Fruit fly (Drosophila melanogaster) whole organism, embryonic: ENCODE results near the gene Or67d.

Source experiments
- CG11504 ChIP-seq: fragments of 200-800 bp; sonication (Bioruptor generic); optimal IDR thresholded peaks from 3 replicates; lab custom pipeline; 2019; ENCODE audit warnings: missing biosample characterization, mild to moderate bottlenecking, missing genetic modification characterization, moderate library complexity
- CG13624 ChIP-seq: fragments of 200-800 bp; sonication (Bioruptor generic); optimal IDR thresholded peaks from 2 replicates; lab custom pipeline; 2016; ENCODE audit warnings: missing biosample characterization, missing genetic modification characterization
- CG14050 ChIP-seq: fragments of 200-800 bp; sonication (Bioruptor generic); IDR thresholded peaks from 3 replicates; pipeline ENCODE4 v1.3.6; 2022; ENCODE audit warnings: missing biosample characterization, missing genetic modification characterization
- CG14667 ChIP-seq: fragments of 200-800 bp; sonication (Bioruptor generic); IDR thresholded peaks from 2 replicates; pipeline ENCODE4 v1.3.6; 2022; ENCODE audit warnings: missing biosample characterization, missing genetic modification characterization
- CG15479 ChIP-seq: fragments of 200-800 bp; sonication (Bioruptor generic); optimal IDR thresholded peaks from 3 replicates; lab custom pipeline; 2019; ENCODE audit warnings: missing biosample characterization, mild to moderate bottlenecking, missing genetic modification characterization, moderate library complexity
- CG15696 ChIP-seq: fragments of 200-800 bp; sonication (Bioruptor generic); optimal IDR thresholded peaks from 2 replicates; lab custom pipeline; 2019; ENCODE audit warnings: missing biosample characterization, mild to moderate bottlenecking, missing genetic modification characterization, moderate library complexity
- CG17829 ChIP-seq: fragments of 200-800 bp; optimal IDR thresholded peaks from 2 replicates; lab custom pipeline; 2019; ENCODE audit warnings: missing biosample characterization, mild to moderate bottlenecking, missing genetic modification characterization, moderate library complexity
- CG18262 ChIP-seq: fragments of 200-800 bp; optimal IDR thresholded peaks from 3 replicates; lab custom pipeline; 2019; ENCODE audit warnings: missing biosample characterization, mild to moderate bottlenecking, missing genetic modification characterization, moderate library complexity
- CG2712 ChIP-seq: fragments of 200-800 bp; optimal IDR thresholded peaks from 3 replicates; lab custom pipeline; 2019; ENCODE audit warnings: missing biosample characterization, mild to moderate bottlenecking, missing genetic modification characterization, moderate library complexity
- CG3407 ChIP-seq: fragments of 200-800 bp; sonication (Bioruptor generic); optimal IDR thresholded peaks from 2 replicates; lab custom pipeline; 2018; ENCODE audit warnings: missing biosample characterization, mild to moderate bottlenecking, missing genetic modification characterization
- CG34224 ChIP-seq: fragments of 200-800 bp; sonication (Bioruptor generic); IDR thresholded peaks from 3 replicates; pipeline ENCODE4 v1.3.6; 2022; ENCODE audit warnings: missing biosample characterization, missing genetic modification characterization; ENCODE audit not compliant: partially characterized antibody
- CG4282 ChIP-seq: fragments of 200-800 bp; sonication (Bioruptor generic); optimal IDR thresholded peaks from 2 replicates; lab custom pipeline; 2016; ENCODE audit warnings: missing biosample characterization, missing genetic modification characterization
- CG4707 ChIP-seq: fragments of 200-800 bp; sonication (Bioruptor generic); optimal IDR thresholded peaks from 2 replicates; lab custom pipeline; 2018; ENCODE audit warnings: missing biosample characterization, mild to moderate bottlenecking, missing genetic modification characterization, moderate library complexity
- CG4854 ChIP-seq: fragments of 200-800 bp; sonication (Bioruptor generic); optimal IDR thresholded peaks from 2 replicates; lab custom pipeline; 2016; ENCODE audit warnings: missing biosample characterization, missing genetic modification characterization, inconsistent platforms
- CG6791 ChIP-seq: fragments of 200-800 bp; sonication (Bioruptor generic); IDR thresholded peaks from 3 replicates; pipeline ENCODE4 v1.3.6; 2022; ENCODE audit warnings: missing biosample characterization, missing genetic modification characterization; ENCODE audit not compliant: partially characterized antibody
- CTCF ChIP-seq: fragments of 200-800 bp; sonication (Bioruptor generic); optimal IDR thresholded peaks from 2 replicates; lab custom pipeline; 2017; ENCODE audit warnings: missing biosample characterization, mild to moderate bottlenecking, missing genetic modification characterization, moderate library complexity
- Jarid2 ChIP-seq: fragments of 200-800 bp; sonication (Bioruptor generic); optimal IDR thresholded peaks from 3 replicates; lab custom pipeline; 2017; ENCODE audit warnings: mild to moderate bottlenecking, missing biosample characterization, missing genetic modification reagents, missing genetic modification characterization
- Nf-YB ChIP-seq: fragments of 200-800 bp; sonication (Bioruptor generic); optimal IDR thresholded peaks from 3 replicates; lab custom pipeline; 2019; ENCODE audit warnings: missing biosample characterization, mild to moderate bottlenecking, missing genetic modification characterization, moderate library complexity
- Opbp ChIP-seq: fragments of 200-800 bp; sonication (Bioruptor generic); IDR thresholded peaks from 3 replicates; pipeline ENCODE4 v1.3.6; 2022; ENCODE audit warnings: missing biosample characterization, missing genetic modification characterization; ENCODE audit not compliant: partially characterized antibody
- Poxn ChIP-seq: fragments of 200-800 bp; sonication (Bioruptor generic); IDR thresholded peaks from 2 replicates; pipeline ENCODE4 v1.3.6; 2022; ENCODE audit warnings: missing biosample characterization, missing genetic modification characterization
- Tbp ChIP-seq: fragments of >200 bp; optimal IDR thresholded peaks from 2 replicates; lab custom pipeline; 2018; ENCODE audit warnings: missing biosample characterization, missing genetic modification characterization
- Xrp1 ChIP-seq: fragments of 200-800 bp; sonication (Bioruptor generic); IDR thresholded peaks from 2 replicates; pipeline ENCODE4 v1.3.6; 2022; ENCODE audit warnings: missing biosample characterization, missing genetic modification characterization
- amos ChIP-seq: fragments of 200-800 bp; sonication (Bioruptor generic); IDR thresholded peaks from 2 replicates; pipeline ENCODE4 v1.3.6; 2022; ENCODE audit warnings: missing biosample characterization, missing genetic modification characterization; ENCODE audit not compliant: partially characterized antibody
- bbx ChIP-seq: fragments of 200-800 bp; sonication (Bioruptor generic); IDR thresholded peaks from 2 replicates; pipeline ENCODE4 v1.3.6; 2022; ENCODE audit warnings: missing biosample characterization, missing genetic modification characterization; ENCODE audit not compliant: partially characterized antibody
- croc ChIP-seq: fragments of 200-800 bp; sonication (Bioruptor generic); conservative IDR thresholded peaks from 3 replicates; pipeline ENCODE4 v1.3.6; 2022; ENCODE audit warnings: missing biosample characterization, missing genetic modification characterization
- emc ChIP-seq: fragments of 200-800 bp; sonication (Bioruptor generic); optimal IDR thresholded peaks from 2 replicates; lab custom pipeline; 2016; ENCODE audit warnings: missing biosample characterization, missing genetic modification characterization
- gcm2 ChIP-seq: fragments of 200-800 bp; sonication (Bioruptor generic); optimal IDR thresholded peaks from 2 replicates; lab custom pipeline; 2016; ENCODE audit warnings: missing biosample characterization, missing genetic modification characterization
- insv ChIP-seq, 2 experiments: fragments of 200-800 bp; sonication (Bioruptor generic); optimal IDR thresholded peaks; 3 replicates each; lab custom pipeline; 2016 to 2018; ENCODE audit warnings: missing biosample characterization in 2 of 2, missing genetic modification characterization in 2 of 2
- lab ChIP-seq: fragments of 200-800 bp; sonication (Bioruptor generic); optimal IDR thresholded peaks from 3 replicates; lab custom pipeline; 2017; ENCODE audit warnings: missing biosample characterization, missing genetic modification characterization, mild to moderate bottlenecking, moderate library complexity, missing genetic modification reagents
- mld ChIP-seq: fragments of 200-800 bp; sonication (Bioruptor generic); IDR thresholded peaks from 3 replicates; pipeline ENCODE4 v1.3.6; 2022; ENCODE audit warnings: missing biosample characterization, missing genetic modification characterization; ENCODE audit not compliant: partially characterized antibody
- p53 ChIP-seq: fragments of 200-800 bp; sonication (Bioruptor generic); optimal IDR thresholded peaks from 2 replicates; lab custom pipeline; 2016; ENCODE audit warnings: missing biosample characterization, missing genetic modification characterization
- pita ChIP-seq: fragments of 200-800 bp; sonication (Bioruptor generic); optimal IDR thresholded peaks from 2 replicates; lab custom pipeline; 2017; ENCODE audit warnings: missing biosample characterization, mild to moderate bottlenecking, missing genetic modification characterization
- pros ChIP-seq: fragments of 200-800 bp; sonication (Bioruptor generic); optimal IDR thresholded peaks from 3 replicates; lab custom pipeline; 2019; ENCODE audit warnings: missing biosample characterization, mild to moderate bottlenecking, missing genetic modification characterization, moderate library complexity
- repo ChIP-seq: fragments of 200-800 bp; sonication (Bioruptor generic); optimal IDR thresholded peaks from 2 replicates; lab custom pipeline; 2016; ENCODE audit warnings: missing biosample characterization, missing genetic modification characterization
- sc ChIP-seq, 3 experiments: fragments of >200 bp in 2 of 3; fragments of 200-800 bp in 1 of 3; sonication (Bioruptor generic) in 1 of 3; optimal IDR thresholded peaks; 2 replicates in 2 of 3; 3 replicates in 1 of 3; lab custom pipeline; 2017; ENCODE audit warnings: mild to moderate bottlenecking in 1 of 3, missing biosample characterization in 1 of 3, missing genetic modification characterization in 1 of 3, missing genetic modification reagents in 1 of 3
- sens ChIP-seq: fragments of 200-800 bp; sonication (Bioruptor generic); peaks from one replicate; lab custom pipeline; 2016; ENCODE audit warnings: missing biosample characterization, missing genetic modification characterization
- seq ChIP-seq: fragments of 200-800 bp; sonication (Bioruptor generic); IDR thresholded peaks from 2 replicates; pipeline ENCODE4 v1.3.6; 2022; ENCODE audit warnings: missing biosample characterization, missing genetic modification characterization
- stwl ChIP-seq: fragments of 200-800 bp; sonication (Bioruptor generic); optimal IDR thresholded peaks from 3 replicates; lab custom pipeline; 2018; ENCODE audit warnings: missing biosample characterization, mild to moderate bottlenecking, missing genetic modification characterization, moderate library complexity
- tup ChIP-seq: fragments of 200-800 bp; sonication (Bioruptor generic); optimal IDR thresholded peaks from 2 replicates; lab custom pipeline; 2016; ENCODE audit warnings: missing biosample characterization, mild to moderate bottlenecking, missing genetic modification characterization, moderate library complexity
- unpg ChIP-seq: fragments of 200-800 bp; sonication (Bioruptor generic); optimal IDR thresholded peaks from 3 replicates; lab custom pipeline; 2018; ENCODE audit warnings: missing biosample characterization, mild to moderate bottlenecking, missing genetic modification characterization, moderate library complexity
- vvl ChIP-seq: fragments of 200-800 bp; sonication (Bioruptor generic); IDR thresholded peaks from 2 replicates; pipeline ENCODE4 v1.3.6; 2022; ENCODE audit warnings: missing biosample characterization, missing genetic modification characterization
- z ChIP-seq: fragments of 200-800 bp; sonication (Bioruptor generic); IDR thresholded peaks from 3 replicates; pipeline ENCODE4 v1.3.6; 2022; ENCODE audit warnings: missing biosample characterization, missing genetic modification characterization
- zen ChIP-seq: fragments of 200-800 bp; sonication (Bioruptor generic); optimal IDR thresholded peaks from 3 replicates; lab custom pipeline; 2018; ENCODE audit warnings: missing biosample characterization, mild to moderate bottlenecking, missing genetic modification characterization, moderate library complexity

The Or67d gene

DNA sequence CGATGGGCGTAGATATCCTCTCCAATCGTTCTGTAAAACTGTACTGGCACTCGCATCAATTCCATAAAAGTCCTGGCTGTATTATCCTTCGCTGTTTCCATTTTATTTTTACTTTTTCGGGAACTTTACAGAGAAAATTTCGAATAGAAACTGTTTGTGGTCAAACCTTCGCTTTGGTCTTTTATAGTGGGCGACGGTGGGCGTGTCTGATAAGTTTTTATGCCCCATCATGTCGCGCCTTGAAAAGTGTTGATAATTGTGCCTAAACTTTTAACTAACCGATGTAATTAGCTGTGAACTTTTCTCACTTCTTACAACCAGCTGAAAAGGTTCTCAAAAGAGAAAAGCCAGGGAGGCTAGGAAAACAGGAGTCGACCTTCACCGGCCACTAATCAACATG lies 28.4 kb upstream of the Or67d start, which contains the start of gene Or67c:
Gene Or67c, minus strand, starts transcription at position 101 of the 400 bp plus-strand sequence.
- TF ChIP-seq sens (GFP tag; lab: Kevin White, UChicago) (no peak), CG14050 (GFP tag; lab: Robert Waterston, UW) (no peak), CG4854 (GFP tag; lab: Kevin White, UChicago) (no peak), p53 (GFP tag; lab: Kevin White, UChicago) (no peak), sc (optimal IDR thresholded peaks at IDR 0.05; lab: Kevin White, UChicago) (no peak), sc (GFP tag; optimal IDR thresholded peaks at IDR 0.05; lab: Kevin White, UChicago) (no peak), CG3407 (no peak), CG18262 (tag; lab: Kevin White, UChicago) (no peak), repo (GFP tag; lab: Kevin White, UChicago) (no peak), croc (GFP tag; lab: Robert Waterston, UW) (no peak), CG13624 (GFP tag; lab: Kevin White, UChicago) (no peak), tup (GFP tag; lab: Kevin White, UChicago) (no peak), CG11504 (tag; lab: Kevin White, UChicago) (no peak), CG4282 (GFP tag; lab: Kevin White, UChicago) (no peak), CG14667 (GFP tag; lab: Robert Waterston, UW) (no peak)

DNA sequence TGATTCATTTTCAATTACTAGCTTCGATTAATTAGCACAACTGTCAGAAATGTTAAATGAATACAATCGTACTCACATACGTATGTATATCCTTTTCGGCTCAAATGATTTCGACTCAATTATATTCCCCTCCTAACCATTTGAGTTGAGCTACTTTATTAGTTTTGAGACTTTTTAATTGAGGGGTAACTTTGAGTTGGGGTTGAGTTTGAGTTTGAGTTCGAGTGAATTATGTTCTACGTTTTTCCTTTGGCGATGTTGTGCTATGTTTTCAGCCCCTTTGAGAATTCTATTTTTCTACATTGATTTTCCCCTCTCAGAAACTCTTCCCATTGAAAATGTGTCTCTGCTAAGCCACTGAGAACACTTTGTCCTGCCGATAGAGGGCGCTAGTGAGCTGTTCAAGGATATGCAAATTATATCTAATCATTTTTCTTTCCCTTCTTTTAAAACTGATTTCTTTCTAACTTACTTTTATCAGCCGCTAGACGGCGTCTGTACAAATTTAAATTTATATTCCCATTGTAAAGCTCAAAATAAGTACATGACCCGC lies 26.7 kb upstream of the Or67d start:
- peak; percentile 43 for TF ChIP-seq zen
- peak; percentile 91 for TF ChIP-seq CTCF (GFP tag; lab: Kevin White, UChicago)
- peak; percentile 38; the same call in 2 of the 3 replicates for TF ChIP-seq Opbp (GFP tag; lab: Robert Waterston, UW)
- peak; percentile 77 for TF ChIP-seq pita
- peak; percentile 12 for TF ChIP-seq Tbp (GFP tag; lab: Kevin White, UChicago)
- TF ChIP-seq stwl: peak; percentile 45
- no peak for TF ChIP-seq unpg (GFP tag; lab: Kevin White, UChicago)
- peak; percentile 17; the same call in 1 of the 2 replicates for TF ChIP-seq amos (GFP tag; lab: Robert Waterston, UW)
- TF ChIP-seq CG4707 (GFP tag; lab: Kevin White, UChicago): peak; percentile 9
- no peak for TF ChIP-seq lab (GFP tag; lab: Kevin White, UChicago)
- peak; percentile 34; the same call in 1 of the 3 replicates for TF ChIP-seq CG6791
- no peak for TF ChIP-seq emc (GFP tag; lab: Kevin White, UChicago)
- peak; percentile 52; the same call in 1 of the 2 replicates for TF ChIP-seq bbx (GFP tag; lab: Robert Waterston, UW)
- peak; percentile 84 for TF ChIP-seq vvl
- peak; percentile 15 for TF ChIP-seq CG15696 (tag; lab: Kevin White, UChicago)
- 0 out of 2 replicates have a peak, but pooled peaks have one; percentile 7 for TF ChIP-seq Xrp1 (GFP tag; lab: Robert Waterston, UW)
- TF ChIP-seq gcm2 (GFP tag; lab: Kevin White, UChicago): no peak
- peak; percentile 11 for TF ChIP-seq Jarid2 (GFP tag; lab: Kevin White, UChicago)
- TF ChIP-seq pros (GFP tag; lab: Kevin White, UChicago): peak; percentile 36
- peak; percentile 79 for TF ChIP-seq sens (GFP tag; lab: Kevin White, UChicago)
- no peak for TF ChIP-seq CG34224
- peak; percentile 4 for TF ChIP-seq Nf-YB (GFP tag; lab: Kevin White, UChicago)
- TF ChIP-seq insv (GFP tag; optimal IDR thresholded peaks at IDR 0.05; lab: Kevin White, UChicago): peak in 1 of 2 experiments; percentile 59
- peak; percentile 25 for TF ChIP-seq CG17829 (tag; lab: Kevin White, UChicago)
- no peak for TF ChIP-seq Poxn (GFP tag; lab: Robert Waterston, UW)
- TF ChIP-seq z (GFP tag; lab: Robert Waterston, UW): peak; percentile 100
- peak; percentile 12 for TF ChIP-seq CG2712 (tag; lab: Kevin White, UChicago)
- TF ChIP-seq seq (GFP tag; lab: Robert Waterston, UW): no peak
- no peak for TF ChIP-seq CG15479 (GFP tag; lab: Kevin White, UChicago)
- 0 out of 3 replicates have a peak, but pooled peaks have one; percentile 34 for TF ChIP-seq mld (GFP tag; lab: Robert Waterston, UW)
